Worm (Caenorhabditis elegans) whole organism, L3 larva: ENCODE data around the gene F14F9.5.

Experiments
- nhr-77 ChIP-seq: fragments of 150-350 bp; optimal IDR thresholded peaks from 2 replicates; lab custom pipeline; 2014; ENCODE audit warnings: missing biosample characterization, missing genetic modification characterization
- pha-4 ChIP-seq: fragments of 150-350 bp; optimal IDR thresholded peaks from 2 replicates; lab custom pipeline; 2014; ENCODE audit warnings: missing biosample characterization, missing genetic modification reagents, missing genetic modification characterization
- snpc-4 ChIP-seq: fragments of 150-350 bp; optimal IDR thresholded peaks from 2 replicates; lab custom pipeline; 2014; ENCODE audit warnings: missing biosample characterization, missing genetic modification characterization
- tbx-2 ChIP-seq: sonication (generic microtip); optimal IDR thresholded peaks from 2 replicates; lab custom pipeline; 2016; ENCODE audit warnings: mild to moderate bottlenecking, missing genetic modification characterization, missing compliant biosample characterization

ce11 chrV:5137919-5138318 is 11.0 kb downstream of the F14F9.5 start, which contains the start of gene F14F9.3:
- TF ChIP-seq snpc-4, result no peak
- TF ChIP-seq tbx-2, result no peak
- no peak for TF ChIP-seq nhr-77 (tag; lab: Kevin White, UChicago)
- TF ChIP-seq pha-4, result no peak
